Fruit fly (Drosophila melanogaster) whole organism, prepupa: ENCODE results near the gene CG32444.

Experiments
- CG10669 ChIP-seq: fragments of 200-800 bp; sonication (Bioruptor generic); optimal IDR thresholded peaks from 3 replicates; lab custom pipeline; 2018; ENCODE audit warnings: missing biosample characterization, mild to moderate bottlenecking, missing genetic modification characterization, moderate library complexity
- CG11294 ChIP-seq: fragments of 200-800 bp; sonication (Bioruptor generic); IDR thresholded peaks from 2 replicates; pipeline ENCODE4 v1.3.6; 2022; ENCODE audit warnings: missing biosample characterization, missing genetic modification characterization
- CG15336 ChIP-seq: fragments of 200-800 bp; sonication (Bioruptor generic); IDR thresholded peaks from 2 replicates; pipeline ENCODE4 v1.3.6; 2022; ENCODE audit warnings: missing biosample characterization, missing genetic modification characterization
- CG1621 ChIP-seq: fragments of 200-800 bp; sonication (Bioruptor generic); optimal IDR thresholded peaks from 3 replicates; lab custom pipeline; 2018; ENCODE audit warnings: missing biosample characterization, mild to moderate bottlenecking, missing genetic modification characterization
- CG3032 ChIP-seq: fragments of 200-800 bp; optimal IDR thresholded peaks from 2 replicates; lab custom pipeline; 2019; ENCODE audit warnings: missing biosample characterization, mild to moderate bottlenecking, missing genetic modification characterization, moderate library complexity
- CG31627 ChIP-seq: fragments of 200-800 bp; sonication (Bioruptor generic); optimal IDR thresholded peaks from 3 replicates; lab custom pipeline; 2016; ENCODE audit warnings: missing biosample characterization, missing genetic modification characterization
- CG34406 ChIP-seq: fragments of 200-800 bp; sonication (Bioruptor generic); optimal IDR thresholded peaks from 3 replicates; lab custom pipeline; 2016; ENCODE audit warnings: missing biosample characterization, missing genetic modification characterization
- CG3919 ChIP-seq: fragments of 200-800 bp; sonication (Bioruptor generic); optimal IDR thresholded peaks from 3 replicates; lab custom pipeline; 2016; ENCODE audit warnings: missing biosample characterization, missing genetic modification characterization
- CG4318 ChIP-seq: fragments of 200-800 bp; sonication (Bioruptor generic); optimal IDR thresholded peaks from 3 replicates; lab custom pipeline; 2017; ENCODE audit warnings: missing biosample characterization, mild to moderate bottlenecking, missing genetic modification characterization
- CG6163 ChIP-seq: fragments of 200-800 bp; sonication (Bioruptor generic); IDR thresholded peaks from 3 replicates; pipeline ENCODE4 v1.3.6; 2022; ENCODE audit warnings: missing biosample characterization, missing genetic modification characterization
- CG6792 ChIP-seq: fragments of 200-800 bp; sonication (Bioruptor generic); optimal IDR thresholded peaks from 3 replicates; lab custom pipeline; 2016; ENCODE audit warnings: missing biosample characterization, missing genetic modification characterization
- CG8119 ChIP-seq: fragments of 200-800 bp; sonication (Bioruptor generic); IDR thresholded peaks from 3 replicates; pipeline ENCODE4 v1.3.6; 2022; ENCODE audit warnings: missing biosample characterization, missing genetic modification characterization
- CG8319 ChIP-seq: fragments of 200-800 bp; sonication (Bioruptor generic); optimal IDR thresholded peaks from 3 replicates; lab custom pipeline; 2016; ENCODE audit warnings: missing biosample characterization, missing genetic modification characterization
- CG8632 ChIP-seq: fragments of 200-800 bp; sonication (Bioruptor generic); optimal IDR thresholded peaks from 3 replicates; lab custom pipeline; 2016; ENCODE audit warnings: missing biosample characterization, missing genetic modification characterization
- Eip75B ChIP-seq: fragments of 200-800 bp; sonication (Bioruptor generic); optimal IDR thresholded peaks from 3 replicates; lab custom pipeline; 2016; ENCODE audit warnings: missing biosample characterization, missing genetic modification characterization
- Eip93F ChIP-seq: fragments of 200-800 bp; sonication (Bioruptor generic); optimal IDR thresholded peaks from 2 replicates; lab custom pipeline; 2016; ENCODE audit warnings: missing biosample characterization, mild to moderate bottlenecking, missing genetic modification characterization
- Ets21C ChIP-seq: fragments of 200-800 bp; sonication (Bioruptor generic); optimal IDR thresholded peaks from 3 replicates; lab custom pipeline; 2016; ENCODE audit warnings: missing biosample characterization, missing genetic modification characterization
- Ets96B ChIP-seq: fragments of 200-800 bp; optimal IDR thresholded peaks from 2 replicates; lab custom pipeline; 2019; ENCODE audit warnings: missing biosample characterization, mild to moderate bottlenecking, missing genetic modification characterization, moderate library complexity
- Hr39 ChIP-seq: fragments of 200-800 bp; sonication (Bioruptor generic); optimal IDR thresholded peaks from 2 replicates; lab custom pipeline; 2016; ENCODE audit warnings: missing biosample characterization, missing genetic modification characterization
- Lpt ChIP-seq: fragments of 200-800 bp; sonication (Bioruptor generic); optimal IDR thresholded peaks from 3 replicates; lab custom pipeline; 2016; ENCODE audit warnings: missing biosample characterization, missing genetic modification characterization
- Met ChIP-seq: fragments of 200-800 bp; sonication (Bioruptor generic); optimal IDR thresholded peaks from 3 replicates; lab custom pipeline; 2016; ENCODE audit warnings: missing biosample characterization, missing genetic modification characterization
- OdsH ChIP-seq: fragments of 200-800 bp; sonication (Bioruptor generic); optimal IDR thresholded peaks from 3 replicates; lab custom pipeline; 2016; ENCODE audit warnings: missing biosample characterization, missing genetic modification characterization
- Smox ChIP-seq: fragments of 200-800 bp; sonication (Bioruptor generic); optimal IDR thresholded peaks from 3 replicates; lab custom pipeline; 2016; ENCODE audit warnings: missing biosample characterization, missing genetic modification characterization
- Sox14 ChIP-seq: fragments of 200-800 bp; sonication (Bioruptor generic); optimal IDR thresholded peaks from 3 replicates; lab custom pipeline; 2016; ENCODE audit warnings: missing biosample characterization, missing genetic modification characterization
- Sox15 ChIP-seq: fragments of 200-800 bp; sonication (Bioruptor generic); optimal IDR thresholded peaks from 3 replicates; lab custom pipeline; 2016; ENCODE audit warnings: missing biosample characterization, missing genetic modification characterization
- achi ChIP-seq: fragments of 200-800 bp; sonication (Bioruptor generic); optimal IDR thresholded peaks from 3 replicates; lab custom pipeline; 2016; ENCODE audit warnings: missing biosample characterization, missing genetic modification characterization
- cyc ChIP-seq: fragments of 200-800 bp; sonication (Bioruptor generic); optimal IDR thresholded peaks from 3 replicates; lab custom pipeline; 2016; ENCODE audit warnings: missing biosample characterization, missing genetic modification characterization
- dac ChIP-seq: fragments of 200-800 bp; sonication (Bioruptor generic); optimal IDR thresholded peaks from 2 replicates; lab custom pipeline; 2017; ENCODE audit warnings: missing biosample characterization, mild to moderate bottlenecking, missing genetic modification characterization
- eg ChIP-seq: fragments of 200-800 bp; sonication (Bioruptor generic); IDR thresholded peaks from 3 replicates; pipeline ENCODE4 v1.3.6; 2022; ENCODE audit warnings: missing biosample characterization, missing genetic modification characterization
- esn ChIP-seq: fragments of 200-800 bp; sonication (Bioruptor generic); optimal IDR thresholded peaks from 2 replicates; lab custom pipeline; 2016; ENCODE audit warnings: missing biosample characterization, mild to moderate bottlenecking, missing genetic modification characterization, moderate library complexity
- fd59A ChIP-seq: fragments of 200-800 bp; sonication (Bioruptor generic); optimal IDR thresholded peaks from 2 replicates; lab custom pipeline; 2017; ENCODE audit warnings: missing biosample characterization, mild to moderate bottlenecking, missing genetic modification characterization, missing genetic modification reagents
- fd85E ChIP-seq: fragments of 200-800 bp; sonication (Bioruptor generic); optimal IDR thresholded peaks from 3 replicates; lab custom pipeline; 2016; ENCODE audit warnings: missing biosample characterization, missing genetic modification characterization
- lz ChIP-seq: fragments of 200-800 bp; sonication (Bioruptor generic); optimal IDR thresholded peaks from 3 replicates; lab custom pipeline; 2016; ENCODE audit warnings: missing biosample characterization, missing genetic modification characterization
- net ChIP-seq: fragments of 200-800 bp; sonication (Bioruptor generic); optimal IDR thresholded peaks from 3 replicates; lab custom pipeline; 2016; ENCODE audit warnings: missing biosample characterization, missing genetic modification characterization
- pdm3 ChIP-seq: fragments of 200-800 bp; sonication (Bioruptor generic); optimal IDR thresholded peaks from 3 replicates; lab custom pipeline; 2016; ENCODE audit warnings: missing biosample characterization, missing genetic modification characterization
- salr ChIP-seq, 2 experiments: fragments of 200-800 bp; sonication (Bioruptor generic); optimal IDR thresholded peaks; 3 replicates each; lab custom pipeline; 2016 to 2018; ENCODE audit warnings: missing biosample characterization in 2 of 2, missing genetic modification characterization in 2 of 2, mild to moderate bottlenecking in 1 of 2
- svp ChIP-seq: fragments of 200-800 bp; sonication (Bioruptor generic); peaks from one replicate; lab custom pipeline; 2016; ENCODE audit warnings: missing biosample characterization, missing genetic modification characterization
- vri ChIP-seq: fragments of 200-800 bp; sonication (Bioruptor generic); optimal IDR thresholded peaks from 3 replicates; lab custom pipeline; 2016; ENCODE audit warnings: missing biosample characterization, mild to moderate bottlenecking, missing genetic modification characterization

The CG32444 gene

DNA sequence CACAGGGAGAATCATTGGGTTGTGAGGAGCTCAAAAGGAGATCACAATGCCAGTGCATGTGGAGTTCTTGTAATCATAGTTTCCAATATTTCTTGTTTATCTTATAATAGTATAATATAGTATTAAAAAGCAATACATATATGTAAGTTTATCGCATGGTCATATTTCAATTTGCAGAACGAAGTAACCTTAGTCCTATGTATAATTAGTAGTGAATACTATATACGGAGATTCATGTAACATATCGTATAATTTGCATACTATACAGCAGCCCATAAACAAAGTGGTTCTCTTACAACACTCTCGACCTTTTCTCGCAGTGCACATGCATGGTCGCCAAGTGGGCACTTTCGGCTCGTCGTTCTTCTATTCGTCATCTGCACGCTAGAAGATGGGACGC, 34.5 kb upstream of the CG32444 start (continued):
- TF ChIP-seq eg (GFP tag; lab: Robert Waterston, UW) (no peak), OdsH (GFP tag; lab: Kevin White, UChicago) (no peak), pdm3 (GFP tag; lab: Kevin White, UChicago) (no peak), Hr39 (GFP tag; lab: Kevin White, UChicago) (no peak), lz (GFP tag; lab: Kevin White, UChicago) (no peak), CG15336 (GFP tag; lab: Robert Waterston, UW) (no peak), Ets21C (GFP tag; lab: Kevin White, UChicago) (no peak), CG8632 (no peak), CG31627 (GFP tag; lab: Kevin White, UChicago) (no peak), Ets96B (peak; percentile 42), CG8119 (no peak), CG6163 (no peak), fd59A (GFP tag; lab: Kevin White, UChicago) (peak; percentile 36), CG1621 (tag; lab: Kevin White, UChicago) (no peak), CG3032 (tag; lab: Kevin White, UChicago) (peak; percentile 39), Eip75B (no peak), Eip93F (GFP tag; lab: Kevin White, UChicago) (no peak), CG3919 (peak; percentile 25), achi (GFP tag; lab: Kevin White, UChicago) (no peak), Lpt (no peak), vri (GFP tag; lab: Kevin White, UChicago) (no peak), fd85E (GFP tag; lab: Kevin White, UChicago) (no peak), net (GFP tag; lab: Kevin White, UChicago) (no peak), CG10669 (no peak), CG34406 (peak; percentile 9), CG11294 (no peak)

DNA sequence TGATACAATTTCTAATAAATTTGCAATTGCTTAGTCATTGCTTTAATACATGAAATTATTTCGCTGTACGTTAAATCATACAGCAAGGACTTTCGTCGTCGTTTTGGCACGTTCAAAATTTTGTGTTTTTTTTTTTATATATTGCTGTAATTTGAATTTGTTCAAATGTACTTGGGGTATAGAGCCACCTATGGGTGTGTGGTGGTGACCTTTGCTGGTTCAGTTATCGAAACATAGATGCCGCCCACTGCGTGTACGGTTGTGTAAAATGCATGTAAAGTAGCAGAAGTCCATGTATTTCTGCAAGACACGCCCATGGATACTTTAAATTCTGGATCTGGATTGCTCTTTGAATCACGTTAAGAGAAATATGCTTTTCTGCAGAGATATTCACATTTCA, 32.5 kb upstream of the CG32444 start:
- TF ChIP-seq CG31627 (GFP tag; lab: Kevin White, UChicago) (peak; percentile 63), fd85E (GFP tag; lab: Kevin White, UChicago) (no peak), eg (GFP tag; lab: Robert Waterston, UW) (no peak), dac (GFP tag; lab: Kevin White, UChicago) (no peak), vri (GFP tag; lab: Kevin White, UChicago) (no peak), salr (GFP tag; optimal IDR thresholded peaks at IDR 0.05; lab: Kevin White, UChicago) (no peak), Ets21C (GFP tag; lab: Kevin White, UChicago) (peak; percentile 37), Smox (peak; percentile 6), CG8119 (no peak), pdm3 (GFP tag; lab: Kevin White, UChicago) (peak; percentile 9), cyc (GFP tag; lab: Kevin White, UChicago) (peak; percentile 61), CG8319 (GFP tag; lab: Kevin White, UChicago) (no peak), CG6163 (no peak), Ets96B (no peak), CG10669 (no peak), CG8632 (no peak), lz (GFP tag; lab: Kevin White, UChicago) (peak; percentile 36), fd59A (GFP tag; lab: Kevin White, UChicago) (no peak), net (GFP tag; lab: Kevin White, UChicago) (no peak), Met (GFP tag; lab: Kevin White, UChicago) (peak; percentile 23), CG4318 (GFP tag; lab: Kevin White, UChicago) (no peak), Sox15 (GFP tag; lab: Kevin White, UChicago) (no peak), Hr39 (GFP tag; lab: Kevin White, UChicago) (peak; percentile 69), esn (GFP tag; lab: Kevin White, UChicago) (peak; percentile 43), svp (GFP tag; lab: Kevin White, UChicago) (peak; percentile 77)

- TF ChIP-seq CG6792 (GFP tag; lab: Kevin White, UChicago) = no peak
- TF ChIP-seq Sox14 (GFP tag; lab: Kevin White, UChicago) = no peak
Observed at dm6 chr3L:21610535-21610934, 26.2 kb upstream of the CG32444 start.
